Fruit fly (Drosophila melanogaster) Kc167 (cell line): ENCODE results near the gene Acp24A4.

Experiments used
- Myc ChIP-seq: fragments of >200 bp; optimal IDR thresholded peaks from 2 replicates; lab custom pipeline; 2017; ENCODE audit warnings: missing external identifiers
- Sin3A ChIP-seq: fragments of >200 bp; optimal IDR thresholded peaks from 2 replicates; lab custom pipeline; 2018; ENCODE audit warnings: missing external identifiers
- h ChIP-seq: fragments of >200 bp; optimal IDR thresholded peaks from 3 replicates; lab custom pipeline; 2018; ENCODE audit warnings: missing external identifiers
- insv ChIP-seq: fragments of >200 bp; optimal IDR thresholded peaks from 3 replicates; lab custom pipeline; 2018; ENCODE audit warnings: missing external identifiers
- psq ChIP-seq: fragments of >200 bp; optimal IDR thresholded peaks from 2 replicates; lab custom pipeline; 2017; ENCODE audit warnings: missing external identifiers
- ttk ChIP-seq: sonication (Bioruptor generic); optimal IDR thresholded peaks from 2 replicates; lab custom pipeline; 2017; ENCODE audit warnings: missing external identifiers

Acp24A4 gene

dm6 chr2L:3695361-3695818 is 1.7 kb upstream of the Acp24A4 start, which contains the start of gene CG16713:
TSS of gene CG16713 (minus strand) at chr2L:3695411.
- TF ChIP-seq ttk, result no peak
- no peak for TF ChIP-seq insv

- no peak for TF ChIP-seq h (lab: Kevin White, UChicago)
- no peak for TF ChIP-seq ttk
- TF ChIP-seq Myc (lab: Kevin White, UChicago), result no peak
- no peak for TF ChIP-seq psq (lab: Kevin White, UChicago)
- no peak for TF ChIP-seq Sin3A
- TF ChIP-seq insv, result no peak
Observed at dm6 chr2L:3694920-3695319, 1.2 kb upstream of the Acp24A4 start, which contains the start of gene CG43165. TSS of gene CG43165 (minus strand) at chr2L:3695020.

- TF ChIP-seq psq (lab: Kevin White, UChicago) (no peak), Myc (lab: Kevin White, UChicago) (no peak), ttk (no peak)
Observed at dm6 chr2L:3693082-3693481, 623 bp downstream of the Acp24A4 start, which contains the start of gene CG3513. TSS of gene CG3513 (minus strand) at chr2L:3693182.

- TF ChIP-seq h (lab: Kevin White, UChicago) (no peak), insv (no peak), Sin3A (no peak), ttk (no peak), Myc (lab: Kevin White, UChicago) (no peak), psq (lab: Kevin White, UChicago) (no peak)
Observed at dm6 chr2L:3692466-3692865, 1.2 kb downstream of the Acp24A4 start, which contains the start of gene CG16704. TSS of gene CG16704 (minus strand) at chr2L:3692587.

dm6 chr2L:3685139-3685851 is 8.4 kb downstream of the Acp24A4 start:
- TF ChIP-seq ttk (no peak), insv (no peak), Myc (lab: Kevin White, UChicago) (no peak), h (lab: Kevin White, UChicago) (no peak), Sin3A (no peak), psq (lab: Kevin White, UChicago) (no peak)

dm6 chr2L:3682489-3682888 is 11.2 kb downstream of the Acp24A4 start:
- TF ChIP-seq ttk (no peak), h (lab: Kevin White, UChicago) (no peak), Sin3A (no peak), psq (lab: Kevin White, UChicago) (no peak), insv (no peak), Myc (lab: Kevin White, UChicago) (no peak)

- TF ChIP-seq Myc (lab: Kevin White, UChicago), result no peak
- no peak for TF ChIP-seq insv
- no peak for TF ChIP-seq ttk
- no peak for TF ChIP-seq psq (lab: Kevin White, UChicago)
- TF ChIP-seq h (lab: Kevin White, UChicago), result no peak
- no peak for TF ChIP-seq Sin3A
Observed at dm6 chr2L:3681338-3681737, 12.4 kb downstream of the Acp24A4 start.

- TF ChIP-seq insv, result no peak
Observed at dm6 chr2L:3675770-3676169, 17.9 kb downstream of the Acp24A4 start.

dm6 chr2L:3670481-3670880 is 23.2 kb downstream of the Acp24A4 start, which contains the start of gene Sfp24Bc:
TSS of gene Sfp24Bc (minus strand) at chr2L:3670581.
- TF ChIP-seq psq (lab: Kevin White, UChicago), result no peak
- no peak for TF ChIP-seq Myc (lab: Kevin White, UChicago)
- TF ChIP-seq insv, result no peak
- TF ChIP-seq ttk, result no peak
- no peak for TF ChIP-seq h (lab: Kevin White, UChicago)
- no peak for TF ChIP-seq Sin3A

dm6 chr2L:3669675-3670074 is 24.0 kb downstream of the Acp24A4 start, which contains the start of gene Sfp24Bb:
TSS of gene Sfp24Bb (minus strand) at chr2L:3669775.
- no peak for TF ChIP-seq Sin3A
- TF ChIP-seq ttk, result no peak
- no peak for TF ChIP-seq psq (lab: Kevin White, UChicago)
- TF ChIP-seq h (lab: Kevin White, UChicago), result no peak
- TF ChIP-seq Myc (lab: Kevin White, UChicago), result no peak
- TF ChIP-seq insv, result no peak

dm6 chr2L:3669034-3669433 is 24.7 kb downstream of the Acp24A4 start, which contains the start of gene Sfp24Bd:
TSS of gene Sfp24Bd (minus strand) at chr2L:3669134.
- TF ChIP-seq psq (lab: Kevin White, UChicago) (no peak), h (lab: Kevin White, UChicago) (no peak), ttk (no peak), insv (no peak), Sin3A (no peak), Myc (lab: Kevin White, UChicago) (no peak)

dm6 chr2L:3668451-3668850 is 25.3 kb downstream of the Acp24A4 start, which contains the start of gene Sfp24Ba:
TSS of gene Sfp24Ba (minus strand) at chr2L:3668551.
- TF ChIP-seq insv (no peak), h (lab: Kevin White, UChicago) (no peak), Sin3A (no peak), psq (lab: Kevin White, UChicago) (no peak), Myc (lab: Kevin White, UChicago) (no peak), ttk (no peak)

dm6 chr2L:3662307-3662795 is 31.4 kb downstream of the Acp24A4 start, which contains the start of gene Drgx:
TSS of gene Drgx (plus strand) at chr2L:3662745.
- TF ChIP-seq Sin3A, result no peak
